Fruit fly (Drosophila melanogaster): ENCODE measurements around the gene mRpS2.

DNA sequence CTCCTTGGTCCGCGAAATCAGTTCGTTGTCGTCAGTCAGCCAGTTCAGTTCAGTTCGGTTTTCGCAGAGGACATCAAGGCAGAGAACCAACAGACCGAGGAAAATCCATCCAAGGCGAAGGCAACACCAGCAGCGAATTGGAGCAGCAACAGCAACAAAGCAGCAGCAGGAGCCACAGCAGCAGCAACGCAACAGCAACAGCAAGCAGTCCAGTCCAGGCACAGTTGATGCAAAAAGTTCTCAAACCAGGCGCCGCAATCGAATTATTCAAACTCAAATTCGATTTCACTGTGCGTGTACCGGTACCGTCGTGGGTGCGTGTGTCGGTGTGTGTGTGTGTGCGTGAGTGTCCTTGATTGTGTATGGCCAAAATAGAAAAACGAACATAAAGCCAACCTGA, 28.5 kb downstream of the mRpS2 start, which contains the start of gene CG15628:
- TF ChIP-seq CG9948 (tag; optimal IDR thresholded peaks at IDR 0.05) (no peak), rn (GFP tag; IDR thresholded peaks at IDR 0.05) (no peak), CG8159 (tag; optimal IDR thresholded peaks at IDR 0.05) (no peak), D1 (tag; optimal IDR thresholded peaks at IDR 0.05) (no peak), Ets98B (GFP tag; IDR thresholded peaks at IDR 0.05) (no peak), CG15710 (tag; optimal IDR thresholded peaks at IDR 0.05) (no peak), CG14655 (GFP tag; optimal IDR thresholded peaks at IDR 0.05) (no peak), CG10348 (GFP tag; IDR thresholded peaks at IDR 0.05) (no peak), CG13204 (GFP tag; optimal IDR thresholded peaks at IDR 0.05) (no peak), CG8301 (tag; optimal IDR thresholded peaks at IDR 0.05) (no peak), Snoo (tag; optimal IDR thresholded peaks at IDR 0.05) (no peak), gl (tag; optimal IDR thresholded peaks at IDR 0.05) (no peak)
